Worm (Caenorhabditis elegans) whole organism, midembryonic: ENCODE data around the gene C03E10.1.

ENCODE experiments used
- cog-1 ChIP-seq: sonication (generic microtip); optimal IDR thresholded peaks from 2 replicates; lab custom pipeline; 2016; ENCODE audit warnings: missing genetic modification characterization, missing compliant biosample characterization
- flt-1 ChIP-seq: fragments of 200-800 bp; sonication (Bioruptor generic); IDR thresholded peaks from 2 replicates; pipeline ENCODE4 v1.3.6; 2022; ENCODE audit warnings: missing genetic modification characterization, missing compliant biosample characterization
- klf-2 ChIP-seq: fragments of 200-800 bp; sonication (Bioruptor generic); conservative IDR thresholded peaks from 2 replicates; pipeline ENCODE4 v1.3.6; 2022; ENCODE audit warnings: missing genetic modification reagents, missing genetic modification characterization, missing compliant biosample characterization
- med-1 ChIP-seq: sonication (generic microtip); optimal IDR thresholded peaks from 2 replicates; lab custom pipeline; 2017; ENCODE audit warnings: missing genetic modification characterization, mild to moderate bottlenecking, missing compliant biosample characterization, antibody characterized with exemption, missing genetic modification reagents; ENCODE audit not compliant: insufficient read depth
- ref-1 ChIP-seq: fragments of 200-800 bp; sonication (Bioruptor generic); conservative IDR thresholded peaks from 2 replicates; pipeline ENCODE4 v1.3.6; 2022; ENCODE audit warnings: missing genetic modification reagents, missing genetic modification characterization, missing compliant biosample characterization
- tab-1 ChIP-seq: fragments of 200-800 bp; sonication (Bioruptor generic); IDR thresholded peaks from 2 replicates; pipeline ENCODE4 v1.3.6; 2022; ENCODE audit warnings: missing genetic modification characterization, missing compliant biosample characterization

DNA sequence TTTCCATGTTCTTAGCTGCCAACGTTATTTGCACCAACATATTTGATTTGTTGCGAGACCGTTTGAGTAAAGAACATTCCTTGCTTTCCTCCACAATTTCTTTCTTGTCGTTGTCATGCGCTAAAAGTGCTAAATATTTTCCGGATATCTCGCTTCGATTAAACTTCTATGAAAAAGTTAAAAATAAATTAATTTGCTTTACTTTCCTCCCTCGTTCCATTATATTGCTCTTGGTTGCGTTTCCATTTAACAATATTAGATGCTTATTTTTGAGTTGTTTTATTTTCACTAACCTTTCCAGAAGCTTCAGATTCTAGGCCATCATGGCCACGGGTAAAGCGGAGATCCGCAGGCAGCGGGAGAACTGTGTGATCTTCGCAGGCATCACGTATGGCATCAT lies 49.4 kb upstream of the C03E10.1 start, which contains the start of gene pgap-1:
- no peak for TF ChIP-seq klf-2 (GFP tag; lab: Robert Waterston, UW)
- no peak for TF ChIP-seq med-1 (GFP tag; lab: Kevin White, UChicago)
- no peak for TF ChIP-seq flt-1 (GFP tag; lab: Robert Waterston, UW)
- no peak for TF ChIP-seq cog-1 (tag; lab: Kevin White, UChicago)
- no peak for TF ChIP-seq tab-1 (GFP tag; lab: Robert Waterston, UW)
- TF ChIP-seq ref-1 (GFP tag; lab: Robert Waterston, UW), result no peak
